Worm (Caenorhabditis elegans) whole organism, L4 larva: ENCODE data around the gene hphd-1.
A peak's percentile ranks its signal among the peaks of the same experiment; 100 is the strongest.

ENCODE experiments used
- D1046.2 ChIP-seq: fragments of 200-800 bp; sonication (Bioruptor generic); IDR thresholded peaks from 2 replicates; pipeline ENCODE4 v1.3.6; 2022; ENCODE audit warnings: missing genetic modification characterization, missing compliant biosample characterization
- F10B5.3 ChIP-seq: sonication (generic microtip); optimal IDR thresholded peaks from 2 replicates; lab custom pipeline; 2016; ENCODE audit warnings: mild to moderate bottlenecking, missing genetic modification characterization, missing compliant biosample characterization
- R02D3.7 ChIP-seq: fragments of 150-350 bp; sonication (generic microtip); optimal IDR thresholded peaks from 3 replicates; lab custom pipeline; 2014; ENCODE audit warnings: missing biosample characterization, missing genetic modification characterization
- T26A8.4 ChIP-seq: fragments of 200-800 bp; sonication (Bioruptor generic); IDR thresholded peaks from 2 replicates; pipeline ENCODE4 v1.3.6; 2022; ENCODE audit warnings: missing genetic modification characterization, missing compliant biosample characterization
- Y48G9A.11 ChIP-seq: fragments of 200-800 bp; sonication (Bioruptor generic); IDR thresholded peaks from 2 replicates; pipeline ENCODE4 v1.3.6; 2022; ENCODE audit warnings: missing genetic modification reagents, missing genetic modification characterization, missing compliant biosample characterization
- Y5F2A.4 ChIP-seq: fragments of 200-800 bp; sonication (Bioruptor generic); optimal IDR thresholded peaks from 2 replicates; lab custom pipeline; 2018; ENCODE audit warnings: mild to moderate bottlenecking, missing genetic modification characterization, missing compliant biosample characterization
- aha-1 ChIP-seq: fragments of 150-350 bp; peaks from one replicate; lab custom pipeline; 2014; ENCODE audit warnings: missing biosample characterization, missing genetic modification characterization
- ceh-62 ChIP-seq: sonication (generic microtip); optimal IDR thresholded peaks from 2 replicates; lab custom pipeline; 2017; ENCODE audit warnings: missing biosample characterization, missing genetic modification characterization
- ces-1 ChIP-seq: fragments of 150-350 bp; sonication (generic microtip); optimal IDR thresholded peaks from 4 replicates; lab custom pipeline; 2014; ENCODE audit warnings: missing biosample characterization, missing genetic modification reagents, missing genetic modification characterization
- ctbp-1 ChIP-seq: fragments of 200-800 bp; sonication (Bioruptor generic); IDR thresholded peaks from 2 replicates; pipeline ENCODE4 v1.3.6; 2022; ENCODE audit warnings: missing genetic modification reagents, missing genetic modification characterization, missing compliant biosample characterization
- daf-8 ChIP-seq: fragments of 200-800 bp; sonication (Bioruptor generic); IDR thresholded peaks from 2 replicates; pipeline ENCODE4 v1.3.6; 2022; ENCODE audit warnings: missing genetic modification characterization, missing compliant biosample characterization
- dmd-6 ChIP-seq: fragments of 200-800 bp; sonication (Bioruptor generic); IDR thresholded peaks from 2 replicates; pipeline ENCODE4 v1.3.6; 2022; ENCODE audit warnings: missing genetic modification reagents, missing genetic modification characterization, missing compliant biosample characterization
- dpl-1 ChIP-seq: fragments of 150-350 bp; optimal IDR thresholded peaks from 2 replicates; lab custom pipeline; 2014; ENCODE audit warnings: missing biosample characterization, missing genetic modification reagents, missing genetic modification characterization
- dve-1 ChIP-seq: sonication (generic microtip); optimal IDR thresholded peaks from 2 replicates; lab custom pipeline; 2017; ENCODE audit warnings: antibody characterized with exemption, mild to moderate bottlenecking, missing genetic modification characterization, missing compliant biosample characterization; ENCODE audit not compliant: insufficient read depth
- egl-27 ChIP-seq: sonication (generic microtip); optimal IDR thresholded peaks from 3 replicates; lab custom pipeline; 2017; ENCODE audit warnings: missing biosample characterization, missing genetic modification reagents, missing genetic modification characterization
- hmg-1.1 ChIP-seq: fragments of 200-800 bp; sonication (Bioruptor generic); IDR thresholded peaks from 2 replicates; pipeline ENCODE4 v1.3.6; 2022; ENCODE audit warnings: missing genetic modification reagents, missing genetic modification characterization, missing compliant biosample characterization
- jun-1 ChIP-seq: fragments of 150-350 bp; optimal IDR thresholded peaks from 2 replicates; lab custom pipeline; 2014; ENCODE audit warnings: missing biosample characterization, missing genetic modification reagents, missing genetic modification characterization
- lim-7 ChIP-seq: fragments of 200-800 bp; sonication (Bioruptor generic); IDR thresholded peaks from 2 replicates; pipeline ENCODE4 v1.3.6; 2022; ENCODE audit warnings: missing genetic modification characterization, missing compliant biosample characterization
- lin-29 ChIP-seq: fragments of 200-800 bp; sonication (Bioruptor generic); IDR thresholded peaks from 2 replicates; pipeline ENCODE4 v1.3.6; 2022; ENCODE audit warnings: missing genetic modification reagents, missing genetic modification characterization, missing compliant biosample characterization
- lsy-2 ChIP-seq, 2 experiments: fragments of 150-350 bp in 1 of 2; sonication (generic microtip) in 1 of 2; optimal IDR thresholded peaks; 2 replicates each; lab custom pipeline; 2014 to 2017; ENCODE audit warnings: missing biosample characterization in 2 of 2, missing genetic modification characterization in 2 of 2
- madf-5 ChIP-seq, 2 experiments: fragments of 200-800 bp; sonication (Bioruptor generic); IDR thresholded peaks; 2 replicates each; pipeline ENCODE4 v1.3.6; 2022; ENCODE audit warnings: missing compliant biosample characterization in 2 of 2, missing genetic modification characterization in 2 of 2
- mxl-2 ChIP-seq: fragments of 200-800 bp; sonication (Bioruptor generic); conservative IDR thresholded peaks from 2 replicates; pipeline ENCODE4 v1.3.6; 2022; ENCODE audit warnings: missing genetic modification reagents, missing genetic modification characterization, missing compliant biosample characterization
- nhr-10 ChIP-seq: fragments of 150-350 bp; optimal IDR thresholded peaks from 2 replicates; lab custom pipeline; 2014; ENCODE audit warnings: missing biosample characterization, missing genetic modification characterization
- nhr-237 ChIP-seq: sonication (generic microtip); optimal IDR thresholded peaks from 2 replicates; lab custom pipeline; 2017; ENCODE audit warnings: missing biosample characterization, missing genetic modification characterization
- nhr-41 ChIP-seq: fragments of 200-800 bp; sonication (Bioruptor generic); IDR thresholded peaks from 2 replicates; pipeline ENCODE4 v1.3.6; 2022; ENCODE audit warnings: missing genetic modification reagents, missing genetic modification characterization, missing compliant biosample characterization
- saeg-2 ChIP-seq: fragments of 200-800 bp; sonication (Bioruptor generic); IDR thresholded peaks from 2 replicates; pipeline ENCODE4 v1.3.6; 2022; ENCODE audit warnings: missing genetic modification reagents, missing genetic modification characterization, missing compliant biosample characterization
- set-16 ChIP-seq: fragments of 200-800 bp; sonication (Bioruptor generic); IDR thresholded peaks from 2 replicates; pipeline ENCODE4 v1.3.6; 2022; ENCODE audit warnings: missing genetic modification reagents, missing genetic modification characterization, missing compliant biosample characterization
- skn-1 ChIP-seq: fragments of 150-350 bp; optimal IDR thresholded peaks from 2 replicates; lab custom pipeline; 2014; ENCODE audit warnings: missing biosample characterization, missing genetic modification characterization
- snpc-1.2 ChIP-seq: fragments of 200-800 bp; sonication (Bioruptor generic); IDR thresholded peaks from 2 replicates; pipeline ENCODE4 v1.3.6; 2022; ENCODE audit warnings: missing genetic modification reagents, missing genetic modification characterization, missing compliant biosample characterization
- snpc-4 ChIP-seq: fragments of 150-350 bp; optimal IDR thresholded peaks from 2 replicates; lab custom pipeline; 2014; ENCODE audit warnings: missing biosample characterization, missing genetic modification characterization
- unc-130 ChIP-seq: sonication (generic microtip); optimal IDR thresholded peaks from 2 replicates; lab custom pipeline; 2016; ENCODE audit warnings: missing genetic modification reagents, missing genetic modification characterization, missing compliant biosample characterization
- unc-39 ChIP-seq: sonication (generic microtip); optimal IDR thresholded peaks from 2 replicates; lab custom pipeline; 2017; ENCODE audit warnings: missing biosample characterization, missing genetic modification characterization
- unc-62 ChIP-seq, 3 experiments: fragments of 150-350 bp in 1 of 3; sonication (generic microtip); optimal IDR thresholded peaks in 2 of 3; peaks in 1 of 3; 1 replicate in 1 of 3; 2 replicates in 2 of 3; lab custom pipeline; 2014 to 2017; ENCODE audit warnings: missing biosample characterization in 3 of 3, missing genetic modification characterization in 3 of 3, missing genetic modification reagents in 3 of 3, missing genotype in 1 of 3
- ztf-11 ChIP-seq: fragments of 150-350 bp; optimal IDR thresholded peaks from 2 replicates; lab custom pipeline; 2014; ENCODE audit warnings: missing biosample characterization, missing genetic modification characterization
- ztf-7 ChIP-seq: fragments of 150-350 bp; optimal IDR thresholded peaks from 2 replicates; lab custom pipeline; 2014; ENCODE audit warnings: missing biosample characterization, missing genetic modification characterization

Gene hphd-1

DNA sequence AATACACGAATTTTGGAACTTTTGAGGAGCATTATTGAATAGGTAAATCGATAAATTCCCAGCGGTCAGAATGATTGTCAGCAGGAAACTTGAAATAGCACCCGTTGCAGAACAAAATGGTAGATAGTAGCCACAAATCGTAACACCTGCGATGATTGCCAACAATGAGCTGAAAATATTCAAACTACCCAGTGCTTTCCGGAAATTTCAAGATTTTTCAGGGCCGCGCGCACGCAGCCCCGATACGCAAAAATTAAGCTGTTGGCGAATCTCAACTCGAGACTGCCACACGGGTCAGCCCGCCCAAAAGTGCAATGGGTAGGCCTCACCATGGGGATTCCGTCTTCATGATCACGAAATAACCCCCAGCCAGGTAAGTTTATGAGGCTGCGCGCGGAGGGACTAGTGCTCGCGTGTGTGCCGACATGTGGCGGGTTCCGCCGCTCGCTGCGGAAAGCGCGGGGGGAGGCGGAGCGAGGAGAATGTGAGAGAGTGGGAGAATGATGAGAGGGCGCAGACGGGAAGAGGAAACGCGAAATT, 51.7 kb downstream of the hphd-1 start (continued):
- TF ChIP-seq dve-1 (peak; percentile 97), ctbp-1 (GFP tag; lab: Robert Waterston, UW) (peak; percentile 93), R02D3.7 (tag; lab: Kevin White, UChicago) (no peak), unc-62 (GFP tag; optimal IDR thresholded peaks at IDR 0.05 in 1 of 2; lab: Kevin White, UChicago) (peak in 1 of 2 experiments; percentile 94), unc-62 (tag; optimal IDR thresholded peaks at IDR 0.05; lab: Kevin White, UChicago) (no peak), daf-8 (GFP tag; lab: Robert Waterston, UW) (peak; percentile 79; the same call in 1 of the 2 replicates), snpc-4 (tag; lab: Kevin White, UChicago) (peak; percentile 97), lim-7 (GFP tag; lab: Robert Waterston, UW) (peak; percentile 82), T26A8.4 (GFP tag; lab: Robert Waterston, UW) (peak; percentile 99), Y48G9A.11 (GFP tag; lab: Robert Waterston, UW) (peak; percentile 90), Y5F2A.4 (peak; percentile 49), nhr-41 (GFP tag; lab: Robert Waterston, UW) (peak; percentile 89), ztf-11 (tag; lab: Kevin White, UChicago) (no peak), madf-5 (GFP tag; IDR thresholded peaks at IDR 0.05; lab: Robert Waterston, UW) (peak; percentile 90 to 93), nhr-237 (peak; percentile 31), saeg-2 (GFP tag; lab: Robert Waterston, UW) (peak; percentile 84), nhr-10 (tag; lab: Kevin White, UChicago) (peak; percentile 77), ceh-62 (tag; lab: Kevin White, UChicago) (no peak), lin-29 (GFP tag; lab: Robert Waterston, UW) (peak; percentile 68; the same call in 1 of the 2 replicates), dmd-6 (GFP tag; lab: Robert Waterston, UW) (peak; percentile 90; the same call in 1 of the 2 replicates), lsy-2 (tag; optimal IDR thresholded peaks at IDR 0.05; lab: Kevin White, UChicago) (peak; percentile 76 to 86), hmg-1.1 (peak; percentile 93), jun-1 (peak; percentile 73), egl-27 (tag; lab: Kevin White, UChicago) (no peak), D1046.2 (GFP tag; lab: Robert Waterston, UW) (peak; percentile 88), dpl-1 (GFP tag; lab: Kevin White, UChicago) (peak; percentile 72), ces-1 (GFP tag; lab: Kevin White, UChicago) (peak; percentile 4), snpc-1.2 (GFP tag; lab: Robert Waterston, UW) (peak; percentile 84), mxl-2 (GFP tag; lab: Robert Waterston, UW) (peak; percentile 58; the same call in 1 of the 2 replicates), ztf-7 (tag; lab: Kevin White, UChicago) (peak; percentile 38), F10B5.3 (tag; lab: Kevin White, UChicago) (peak; percentile 88), unc-39 (peak; percentile 46), aha-1 (tag; lab: Kevin White, UChicago) (peak; percentile 100), skn-1 (tag; lab: Kevin White, UChicago) (no peak), unc-130 (peak; percentile 90), set-16 (GFP tag; lab: Robert Waterston, UW) (peak; percentile 100)
